Worm (Caenorhabditis elegans) whole organism, L4/young adult: ENCODE measurements around the gene nkb-2.

Experiments used
- dao-5 ChIP-seq: sonication (generic microtip); optimal IDR thresholded peaks from 2 replicates; lab custom pipeline; 2016; ENCODE audit warnings: missing genotype, missing genetic modification characterization, moderate library complexity, missing compliant biosample characterization
- him-1 ChIP-seq: sonication (generic microtip); optimal IDR thresholded peaks from 2 replicates; lab custom pipeline; 2016; ENCODE audit warnings: missing genotype, missing genetic modification reagents, missing genetic modification characterization, missing compliant biosample characterization

ce11 chrIV:10570065-10570464 is 20.7 kb upstream of the nkb-2 start:
- TF ChIP-seq him-1 = no peak
- TF ChIP-seq dao-5 (tag; lab: Kevin White, UChicago) = no peak
